Worm (Caenorhabditis elegans) whole organism, midembryonic: ENCODE results near the gene C53A5.13.

Experiments used
- T22C8.4 ChIP-seq: fragments of 200-800 bp; sonication (Bioruptor generic); IDR thresholded peaks from 2 replicates; pipeline ENCODE4 v1.3.6; 2022; ENCODE audit warnings: missing genetic modification characterization, missing compliant biosample characterization
- cog-1 ChIP-seq: sonication (generic microtip); optimal IDR thresholded peaks from 2 replicates; lab custom pipeline; 2016; ENCODE audit warnings: missing genetic modification characterization, missing compliant biosample characterization
- flt-1 ChIP-seq: fragments of 200-800 bp; sonication (Bioruptor generic); IDR thresholded peaks from 2 replicates; pipeline ENCODE4 v1.3.6; 2022; ENCODE audit warnings: missing genetic modification characterization, missing compliant biosample characterization
- klf-2 ChIP-seq: fragments of 200-800 bp; sonication (Bioruptor generic); conservative IDR thresholded peaks from 2 replicates; pipeline ENCODE4 v1.3.6; 2022; ENCODE audit warnings: missing genetic modification reagents, missing genetic modification characterization, missing compliant biosample characterization
- med-1 ChIP-seq: sonication (generic microtip); optimal IDR thresholded peaks from 2 replicates; lab custom pipeline; 2017; ENCODE audit warnings: missing genetic modification characterization, mild to moderate bottlenecking, missing compliant biosample characterization, antibody characterized with exemption, missing genetic modification reagents; ENCODE audit not compliant: insufficient read depth
- ref-1 ChIP-seq: fragments of 200-800 bp; sonication (Bioruptor generic); conservative IDR thresholded peaks from 2 replicates; pipeline ENCODE4 v1.3.6; 2022; ENCODE audit warnings: missing genetic modification reagents, missing genetic modification characterization, missing compliant biosample characterization
- tab-1 ChIP-seq: fragments of 200-800 bp; sonication (Bioruptor generic); IDR thresholded peaks from 2 replicates; pipeline ENCODE4 v1.3.6; 2022; ENCODE audit warnings: missing genetic modification characterization, missing compliant biosample characterization
- ztf-23 ChIP-seq: fragments of 200-800 bp; sonication (Bioruptor generic); IDR thresholded peaks from 2 replicates; pipeline ENCODE4 v1.3.6; 2022; ENCODE audit warnings: missing genetic modification reagents, missing genetic modification characterization, missing compliant biosample characterization

ce11 chrV:14518010-14518409 is 28.7 kb upstream of the C53A5.13 start, which contains the start of gene R02D5.6:
- no peak for TF ChIP-seq klf-2
- no peak for TF ChIP-seq ztf-23 (GFP tag; lab: Robert Waterston, UW)
- no peak for TF ChIP-seq ref-1 (GFP tag; lab: Robert Waterston, UW)
- TF ChIP-seq med-1 (GFP tag; lab: Kevin White, UChicago): no peak
- no peak for TF ChIP-seq flt-1
- TF ChIP-seq cog-1: no peak
- no peak for TF ChIP-seq tab-1 (GFP tag; lab: Robert Waterston, UW)
- TF ChIP-seq T22C8.4 (GFP tag; lab: Robert Waterston, UW): no peak
